Worm (Caenorhabditis elegans) whole organism, L4 larva: ENCODE data around the gene maph-1.3.

Experiments
- D1046.2 ChIP-seq: fragments of 200-800 bp; sonication (Bioruptor generic); IDR thresholded peaks from 2 replicates; pipeline ENCODE4 v1.3.6; 2022; ENCODE audit warnings: missing genetic modification characterization, missing compliant biosample characterization
- F10B5.3 ChIP-seq: sonication (generic microtip); optimal IDR thresholded peaks from 2 replicates; lab custom pipeline; 2016; ENCODE audit warnings: mild to moderate bottlenecking, missing genetic modification characterization, missing compliant biosample characterization
- T26A8.4 ChIP-seq: fragments of 200-800 bp; sonication (Bioruptor generic); IDR thresholded peaks from 2 replicates; pipeline ENCODE4 v1.3.6; 2022; ENCODE audit warnings: missing genetic modification characterization, missing compliant biosample characterization
- Y105C5A.15 ChIP-seq: fragments of 200-800 bp; sonication (Bioruptor generic); IDR thresholded peaks from 2 replicates; pipeline ENCODE4 v1.3.6; 2022; ENCODE audit warnings: missing genetic modification characterization, missing compliant biosample characterization
- Y48G9A.11 ChIP-seq: fragments of 200-800 bp; sonication (Bioruptor generic); IDR thresholded peaks from 2 replicates; pipeline ENCODE4 v1.3.6; 2022; ENCODE audit warnings: missing genetic modification reagents, missing genetic modification characterization, missing compliant biosample characterization
- Y75B8A.6 ChIP-seq: fragments of 200-800 bp; sonication (Bioruptor generic); IDR thresholded peaks from 2 replicates; pipeline ENCODE4 v1.3.6; 2022; ENCODE audit warnings: missing genetic modification reagents, missing genetic modification characterization, missing compliant biosample characterization
- ZK337.2 ChIP-seq: fragments of 200-800 bp; sonication (Bioruptor generic); IDR thresholded peaks from 2 replicates; pipeline ENCODE4 v1.3.6; 2022; ENCODE audit warnings: missing genetic modification reagents, missing genetic modification characterization, missing compliant biosample characterization
- ama-1 ChIP-seq: fragments of 150-350 bp; optimal IDR thresholded peaks from 2 replicates; lab custom pipeline; 2014; ENCODE audit warnings: inconsistent platforms, mixed read lengths
- arid-1 ChIP-seq: fragments of 200-800 bp; sonication (Bioruptor generic); conservative IDR thresholded peaks from 2 replicates; pipeline ENCODE4 v1.3.6; 2022; ENCODE audit warnings: missing genetic modification reagents, missing genetic modification characterization, missing compliant biosample characterization
- ceh-20 ChIP-seq: fragments of 200-800 bp; sonication (Bioruptor generic); IDR thresholded peaks from 2 replicates; pipeline ENCODE4 v1.3.6; 2022; ENCODE audit warnings: missing genetic modification reagents, missing genetic modification characterization, missing compliant biosample characterization
- ceh-32 ChIP-seq: sonication (generic microtip); optimal IDR thresholded peaks from 2 replicates; lab custom pipeline; 2016; ENCODE audit warnings: mild to moderate bottlenecking, missing genetic modification characterization, missing compliant biosample characterization; ENCODE audit not compliant: poor library complexity
- ceh-44 ChIP-seq: fragments of 200-800 bp; sonication (Bioruptor generic); IDR thresholded peaks from 2 replicates; pipeline ENCODE4 v1.3.6; 2022; ENCODE audit warnings: missing genetic modification reagents, missing genetic modification characterization, missing compliant biosample characterization
- daf-16 ChIP-seq, 3 experiments: sonication (generic microtip); optimal IDR thresholded peaks; 2 replicates each; lab custom pipeline; 2016 to 2017; ENCODE audit warnings: missing genetic modification characterization in 3 of 3, missing genetic modification reagents in 3 of 3, mild to moderate bottlenecking in 2 of 3, missing compliant biosample characterization in 2 of 3, missing biosample characterization in 1 of 3, moderate library complexity in 1 of 3
- daf-8 ChIP-seq: fragments of 200-800 bp; sonication (Bioruptor generic); IDR thresholded peaks from 2 replicates; pipeline ENCODE4 v1.3.6; 2022; ENCODE audit warnings: missing genetic modification characterization, missing compliant biosample characterization
- dmd-6 ChIP-seq: fragments of 200-800 bp; sonication (Bioruptor generic); IDR thresholded peaks from 2 replicates; pipeline ENCODE4 v1.3.6; 2022; ENCODE audit warnings: missing genetic modification reagents, missing genetic modification characterization, missing compliant biosample characterization
- duxl-1 ChIP-seq: sonication (generic microtip); optimal IDR thresholded peaks from 2 replicates; lab custom pipeline; 2016; ENCODE audit warnings: mild to moderate bottlenecking, missing genetic modification characterization, moderate library complexity, missing compliant biosample characterization; ENCODE audit not compliant: poor library complexity
- gei-8 ChIP-seq: fragments of 200-800 bp; sonication (Bioruptor generic); optimal IDR thresholded peaks from 2 replicates; lab custom pipeline; 2018; ENCODE audit warnings: mild to moderate bottlenecking, missing genetic modification characterization, missing compliant biosample characterization
- hif-1 ChIP-seq, 2 experiments: sonication (generic microtip); optimal IDR thresholded peaks; 2 replicates each; lab custom pipeline; 2016 to 2017; ENCODE audit warnings: missing compliant biosample characterization in 2 of 2, missing genetic modification characterization in 2 of 2, missing genetic modification reagents in 2 of 2, missing genotype in 2 of 2, mild to moderate bottlenecking in 1 of 2
- hlh-11 ChIP-seq: fragments of 200-800 bp; sonication (Bioruptor generic); optimal IDR thresholded peaks from 2 replicates; lab custom pipeline; 2018; ENCODE audit warnings: mild to moderate bottlenecking, missing genetic modification characterization, missing compliant biosample characterization
- jun-1 ChIP-seq: fragments of 150-350 bp; optimal IDR thresholded peaks from 2 replicates; lab custom pipeline; 2014; ENCODE audit warnings: missing biosample characterization, missing genetic modification reagents, missing genetic modification characterization
- lim-7 ChIP-seq: fragments of 200-800 bp; sonication (Bioruptor generic); IDR thresholded peaks from 2 replicates; pipeline ENCODE4 v1.3.6; 2022; ENCODE audit warnings: missing genetic modification characterization, missing compliant biosample characterization
- lin-13 ChIP-seq: fragments of 150-350 bp; optimal IDR thresholded peaks from 2 replicates; lab custom pipeline; 2014; ENCODE audit warnings: missing biosample characterization, missing genetic modification reagents, missing genetic modification characterization
- lir-3 ChIP-seq: sonication (generic microtip); optimal IDR thresholded peaks from 2 replicates; lab custom pipeline; 2016; ENCODE audit warnings: mild to moderate bottlenecking, missing genetic modification characterization, missing compliant biosample characterization
- madf-5 ChIP-seq, 2 experiments: fragments of 200-800 bp; sonication (Bioruptor generic); IDR thresholded peaks; 2 replicates each; pipeline ENCODE4 v1.3.6; 2022; ENCODE audit warnings: missing compliant biosample characterization in 2 of 2, missing genetic modification characterization in 2 of 2
- mdt-29 ChIP-seq: fragments of 200-800 bp; sonication (Bioruptor generic); IDR thresholded peaks from 2 replicates; pipeline ENCODE4 v1.3.6; 2022; ENCODE audit warnings: missing genetic modification reagents, missing genetic modification characterization, missing compliant biosample characterization
- mxl-3 ChIP-seq: fragments of 200-800 bp; sonication (Bioruptor generic); optimal IDR thresholded peaks from 2 replicates; lab custom pipeline; 2018; ENCODE audit warnings: mild to moderate bottlenecking, missing genetic modification characterization, missing compliant biosample characterization
- nhr-102 ChIP-seq: sonication (generic microtip); optimal IDR thresholded peaks from 2 replicates; lab custom pipeline; 2016; ENCODE audit warnings: mild to moderate bottlenecking, missing genetic modification characterization, moderate library complexity, missing compliant biosample characterization
- nhr-11 ChIP-seq: fragments of 150-350 bp; optimal IDR thresholded peaks from 2 replicates; lab custom pipeline; 2014; ENCODE audit warnings: missing biosample characterization, missing genetic modification characterization
- nhr-111 ChIP-seq: fragments of 200-800 bp; sonication (Bioruptor generic); optimal IDR thresholded peaks from 2 replicates; lab custom pipeline; 2018; ENCODE audit warnings: mild to moderate bottlenecking, missing genetic modification characterization, missing compliant biosample characterization
- nhr-25 ChIP-seq: sonication (generic microtip); optimal IDR thresholded peaks from 2 replicates; lab custom pipeline; 2017; ENCODE audit warnings: missing genetic modification characterization, mild to moderate bottlenecking, missing compliant biosample characterization, antibody characterized with exemption, moderate library complexity, borderline replicate concordance; ENCODE audit not compliant: insufficient read depth
- nhr-28 ChIP-seq: fragments of 150-350 bp; optimal IDR thresholded peaks from 2 replicates; lab custom pipeline; 2014; ENCODE audit warnings: missing biosample characterization, missing genetic modification characterization
- nhr-42 ChIP-seq: fragments of 200-800 bp; sonication (Bioruptor generic); IDR thresholded peaks from 2 replicates; pipeline ENCODE4 v1.3.6; 2022; ENCODE audit warnings: missing genetic modification characterization, missing compliant biosample characterization
- nhr-48 ChIP-seq: sonication (generic microtip); optimal IDR thresholded peaks from 2 replicates; lab custom pipeline; 2016; ENCODE audit warnings: mild to moderate bottlenecking, missing genetic modification characterization, missing compliant biosample characterization
- nhr-77 ChIP-seq: fragments of 150-350 bp; optimal IDR thresholded peaks from 2 replicates; lab custom pipeline; 2014; ENCODE audit warnings: missing biosample characterization, missing genetic modification characterization
- php-3 ChIP-seq: fragments of 200-800 bp; sonication (Bioruptor generic); IDR thresholded peaks from 2 replicates; pipeline ENCODE4 v1.3.6; 2022; ENCODE audit warnings: missing genetic modification reagents, missing genetic modification characterization, missing compliant biosample characterization
- set-16 ChIP-seq: fragments of 200-800 bp; sonication (Bioruptor generic); IDR thresholded peaks from 2 replicates; pipeline ENCODE4 v1.3.6; 2022; ENCODE audit warnings: missing genetic modification reagents, missing genetic modification characterization, missing compliant biosample characterization
- skn-1 ChIP-seq: fragments of 150-350 bp; optimal IDR thresholded peaks from 2 replicates; lab custom pipeline; 2014; ENCODE audit warnings: missing biosample characterization, missing genetic modification characterization
- spr-1 ChIP-seq: sonication (generic microtip); optimal IDR thresholded peaks from 2 replicates; lab custom pipeline; 2016; ENCODE audit warnings: mild to moderate bottlenecking, missing genetic modification characterization, missing compliant biosample characterization
- tag-97 ChIP-seq: fragments of 200-800 bp; sonication (Bioruptor generic); IDR thresholded peaks from 2 replicates; pipeline ENCODE4 v1.3.6; 2022; ENCODE audit warnings: missing genetic modification characterization, missing compliant biosample characterization
- unc-62 ChIP-seq, 3 experiments: fragments of 150-350 bp in 1 of 3; sonication (generic microtip); optimal IDR thresholded peaks in 2 of 3; peaks in 1 of 3; 1 replicate in 1 of 3; 2 replicates in 2 of 3; lab custom pipeline; 2014 to 2017; ENCODE audit warnings: missing biosample characterization in 3 of 3, missing genetic modification characterization in 3 of 3, missing genetic modification reagents in 3 of 3, missing genotype in 1 of 3
- vab-7 ChIP-seq: fragments of 200-800 bp; sonication (Bioruptor generic); IDR thresholded peaks from 2 replicates; pipeline ENCODE4 v1.3.6; 2022; ENCODE audit warnings: missing genetic modification reagents, missing genetic modification characterization, missing compliant biosample characterization

The maph-1.3 gene

DNA sequence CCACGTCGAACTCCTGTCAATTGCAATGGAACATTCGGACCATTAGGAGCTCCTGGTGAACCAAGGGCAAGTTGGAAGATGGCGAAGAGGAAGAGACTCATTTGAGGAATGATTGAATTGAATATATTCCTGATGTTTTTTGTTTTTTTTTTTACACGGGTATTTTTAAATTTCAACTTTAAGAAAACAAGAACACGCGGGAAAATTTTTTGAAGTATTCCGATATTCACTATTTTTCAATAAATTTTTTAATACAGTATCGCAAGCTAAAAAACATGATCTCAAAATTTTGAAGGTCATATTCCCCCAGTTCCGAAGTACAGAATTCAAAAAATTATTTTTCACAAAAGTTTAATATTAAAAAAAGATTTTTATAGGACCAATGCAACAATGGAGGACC lies 15.6 kb upstream of the maph-1.3 start, which contains the start of gene cnnm-5:
Gene cnnm-5, minus strand, starts transcription at position 101 of the 400 bp plus-strand sequence.
- TF ChIP-seq tag-97 (GFP tag; lab: Robert Waterston, UW) (no peak), ceh-44 (no peak), php-3 (GFP tag; lab: Robert Waterston, UW) (no peak), lin-13 (GFP tag; lab: Kevin White, UChicago) (no peak), Y75B8A.6 (GFP tag; lab: Robert Waterston, UW) (no peak), duxl-1 (tag; lab: Kevin White, UChicago) (no peak), ceh-20 (GFP tag; lab: Robert Waterston, UW) (no peak), daf-8 (no peak), ceh-32 (tag; lab: Kevin White, UChicago) (no peak), hif-1 (tag; optimal IDR thresholded peaks at IDR 0.05; lab: Kevin White, UChicago) (no peak), lim-7 (GFP tag; lab: Robert Waterston, UW) (no peak)

DNA sequence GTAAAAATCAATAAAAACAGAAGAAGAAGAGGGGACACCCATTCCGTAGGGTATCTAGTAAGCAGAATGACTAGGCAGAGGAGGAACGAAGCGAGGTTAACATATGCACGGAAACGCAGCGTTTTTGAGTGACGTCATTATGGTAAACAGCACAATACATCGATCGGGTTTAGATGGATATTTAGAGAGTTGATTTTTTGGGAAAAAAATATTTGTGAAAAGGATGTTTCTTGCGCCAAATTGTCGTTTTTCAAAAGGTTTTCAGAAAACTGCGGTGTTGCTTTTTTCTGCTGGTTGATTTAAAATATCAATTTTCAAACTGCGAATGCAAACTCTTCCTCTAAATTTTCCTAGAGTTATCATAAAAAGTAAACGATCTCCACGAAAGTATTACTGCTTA lies 13.3 kb upstream of the maph-1.3 start, which contains the start of gene C36A4.10:
Gene C36A4.10, minus strand, starts transcription at position 101 of the 400 bp plus-strand sequence.
- TF ChIP-seq D1046.2 (GFP tag; lab: Robert Waterston, UW): no peak
- TF ChIP-seq nhr-102 (tag; lab: Kevin White, UChicago): no peak
- no peak for TF ChIP-seq nhr-25 (tag; lab: Kevin White, UChicago)
- no peak for TF ChIP-seq nhr-48 (tag; lab: Kevin White, UChicago)
- no peak for TF ChIP-seq skn-1 (tag; lab: Kevin White, UChicago)

DNA sequence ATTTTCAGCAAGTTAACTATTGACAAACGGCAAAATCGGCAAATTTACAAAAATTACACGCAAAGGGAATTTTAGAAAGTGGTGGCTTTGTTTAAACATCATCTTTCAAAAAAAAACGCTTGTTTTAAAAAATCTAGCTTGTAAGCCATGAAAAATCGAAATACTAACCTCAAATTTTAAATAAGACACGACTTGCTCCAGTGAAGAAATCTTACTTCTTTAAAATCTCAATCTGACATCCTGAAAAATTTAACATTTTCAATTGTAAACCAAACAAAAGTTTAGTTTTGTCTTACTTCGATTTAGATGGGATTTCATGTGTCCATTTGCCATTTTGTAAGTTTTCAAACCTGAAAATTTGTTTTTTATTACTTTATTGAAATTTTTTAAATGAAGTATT lies 12.9 kb upstream of the maph-1.3 start:
- no peak for TF ChIP-seq ceh-20 (GFP tag; lab: Robert Waterston, UW)
- no peak for TF ChIP-seq ama-1 (lab: Kevin White, UChicago)
- TF ChIP-seq hlh-11 (tag; lab: Kevin White, UChicago): no peak
- no peak for TF ChIP-seq T26A8.4 (GFP tag; lab: Robert Waterston, UW)
- peak in 1 of 2 experiments; percentile 91 for TF ChIP-seq unc-62 (GFP tag; optimal IDR thresholded peaks at IDR 0.05 in 1 of 2; lab: Kevin White, UChicago)
- TF ChIP-seq unc-62 (tag; optimal IDR thresholded peaks at IDR 0.05; lab: Kevin White, UChicago): no peak

DNA sequence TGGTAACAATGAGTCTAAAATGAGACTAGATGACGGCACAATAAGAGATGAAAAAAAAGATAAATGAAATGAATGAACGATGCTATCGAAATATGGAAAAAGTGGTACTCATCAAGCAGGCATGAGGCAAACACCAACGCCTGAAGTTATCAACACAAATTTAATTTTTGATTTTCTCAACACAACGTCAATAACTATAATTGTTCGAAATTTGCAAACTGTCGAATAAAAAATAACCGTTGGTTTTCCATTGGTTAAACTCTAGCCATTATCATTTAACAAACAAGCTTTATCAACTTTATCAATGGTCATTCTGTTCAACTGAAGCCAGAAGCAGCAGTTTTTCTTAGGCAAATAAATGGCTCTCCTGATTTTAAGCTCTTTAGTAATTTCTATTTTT lies 12.4 kb upstream of the maph-1.3 start, which contains the start of gene cyp-25A1:
Gene cyp-25A1, plus strand, starts transcription at position 301 of the 400 bp plus-strand sequence.
- TF ChIP-seq daf-16 (GFP tag; optimal IDR thresholded peaks at IDR 0.05; lab: Kevin White, UChicago): no peak
- peak; percentile 43 for TF ChIP-seq daf-16 (tag; optimal IDR thresholded peaks at IDR 0.05; lab: Kevin White, UChicago)
- no peak for TF ChIP-seq spr-1
- no peak for TF ChIP-seq unc-62 (GFP tag; optimal IDR thresholded peaks at IDR 0.05 in 1 of 2; lab: Kevin White, UChicago)
- TF ChIP-seq unc-62 (tag; optimal IDR thresholded peaks at IDR 0.05; lab: Kevin White, UChicago): no peak
- TF ChIP-seq mdt-29 (GFP tag; lab: Robert Waterston, UW): no peak
- peak; percentile 12 for TF ChIP-seq nhr-28 (tag; lab: Kevin White, UChicago)
- no peak for TF ChIP-seq dmd-6
- TF ChIP-seq mxl-3 (GFP tag; lab: Kevin White, UChicago): no peak

DNA sequence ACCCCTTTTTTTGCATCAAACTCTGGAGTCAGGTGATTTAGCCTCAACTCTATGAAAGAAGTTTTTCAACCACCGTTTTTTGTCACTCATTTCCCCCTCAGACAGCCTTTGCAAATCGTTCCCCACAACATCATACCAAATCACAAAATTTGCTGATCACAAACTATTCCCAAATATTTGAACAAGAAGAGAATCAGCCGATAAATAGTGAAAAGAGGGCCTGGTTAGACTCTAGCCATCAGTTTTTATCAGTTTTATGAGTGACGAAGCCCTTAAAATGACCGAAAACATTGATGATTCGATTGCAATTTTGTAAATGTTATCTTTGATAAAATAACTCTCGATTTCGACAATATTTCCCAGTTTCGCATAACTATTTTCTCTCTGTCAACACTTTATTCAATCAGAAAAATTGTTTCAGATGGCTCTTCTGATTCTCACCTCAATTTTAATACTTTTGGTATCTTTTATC lies 9.9 kb upstream of the maph-1.3 start, which contains the start of gene cyp-25A2:
Gene cyp-25A2, plus strand, starts transcription at position 422 of the 472 bp plus-strand sequence.
- TF ChIP-seq F10B5.3 (tag; lab: Kevin White, UChicago): no peak
- no peak for TF ChIP-seq arid-1
- no peak for TF ChIP-seq vab-7 (GFP tag; lab: Robert Waterston, UW)
- TF ChIP-seq mxl-3 (GFP tag; lab: Kevin White, UChicago): no peak
- TF ChIP-seq gei-8 (GFP tag; lab: Kevin White, UChicago): no peak
- TF ChIP-seq php-3 (GFP tag; lab: Robert Waterston, UW): peak; percentile 80
- no peak for TF ChIP-seq set-16
- no peak for TF ChIP-seq Y105C5A.15
- no peak for TF ChIP-seq lir-3 (tag; lab: Kevin White, UChicago)
- TF ChIP-seq nhr-102 (tag; lab: Kevin White, UChicago): no peak
- TF ChIP-seq Y48G9A.11 (GFP tag; lab: Robert Waterston, UW): no peak
- no peak for TF ChIP-seq nhr-111 (GFP tag; lab: Kevin White, UChicago)
- no peak for TF ChIP-seq jun-1 (tag; lab: Kevin White, UChicago)
- peak; percentile 68 for TF ChIP-seq nhr-77
- TF ChIP-seq madf-5 (GFP tag; IDR thresholded peaks at IDR 0.05; lab: Robert Waterston, UW): no peak
- TF ChIP-seq nhr-42 (GFP tag; lab: Robert Waterston, UW): no peak
- no peak for TF ChIP-seq duxl-1 (tag; lab: Kevin White, UChicago)
- no peak for TF ChIP-seq ZK337.2 (GFP tag; lab: Robert Waterston, UW)
- TF ChIP-seq nhr-11 (tag; lab: Kevin White, UChicago): no peak
